Fruit fly (Drosophila melanogaster) Kc167 (cell line): ENCODE results near the gene CG12071.

Experiments used
- psq ChIP-seq: fragments of >200 bp; optimal IDR thresholded peaks from 2 replicates; lab custom pipeline; 2017; ENCODE audit warnings: missing external identifiers
- ttk ChIP-seq: sonication (Bioruptor generic); optimal IDR thresholded peaks from 2 replicates; lab custom pipeline; 2017; ENCODE audit warnings: missing external identifiers

DNA sequence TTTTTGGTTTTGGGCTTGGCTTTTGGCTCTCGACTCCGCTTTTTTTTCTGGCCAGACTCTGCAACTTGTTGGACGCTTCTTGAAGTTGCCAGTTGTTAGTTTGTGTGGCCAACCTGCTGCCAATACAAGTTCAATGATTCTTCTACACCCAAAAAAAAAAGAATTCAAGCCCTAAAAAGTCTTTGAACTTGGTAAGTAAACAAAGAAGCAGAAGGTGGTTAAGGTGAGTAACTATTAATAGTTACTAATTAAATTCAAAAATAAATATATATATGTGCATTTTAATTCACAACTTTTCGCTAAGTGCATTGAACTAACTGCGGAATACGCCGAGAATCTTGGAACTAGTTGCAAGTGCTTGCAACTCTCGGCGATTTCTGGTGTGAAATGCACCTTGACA is 47.7 kb downstream of the CG12071 start:
- no peak for TF ChIP-seq psq (lab: Kevin White, UChicago)
- TF ChIP-seq ttk (lab: Kevin White, UChicago), result no peak
